Fruit fly (Drosophila melanogaster) whole organism, adult: ENCODE results near the gene CG12522.

Source experiments
- CG11617 ChIP-seq: fragments of 200-800 bp; sonication (Bioruptor generic); optimal IDR thresholded peaks from 2 replicates; lab custom pipeline; 2017; ENCODE audit warnings: mild to moderate bottlenecking, missing biosample characterization, missing genetic modification reagents, missing genetic modification characterization
- CG12768 ChIP-seq: fragments of 200-800 bp; sonication (Bioruptor generic); optimal IDR thresholded peaks from 2 replicates; lab custom pipeline; 2017; ENCODE audit warnings: missing biosample characterization, missing genetic modification characterization, mild to moderate bottlenecking, moderate library complexity, missing genetic modification reagents
- CG14711 ChIP-seq: fragments of 200-800 bp; sonication (Bioruptor generic); optimal IDR thresholded peaks from 2 replicates; lab custom pipeline; 2018; ENCODE audit warnings: missing biosample characterization, mild to moderate bottlenecking, missing genetic modification characterization, moderate library complexity
- CG1620 ChIP-seq: fragments of 200-800 bp; sonication (Bioruptor generic); optimal IDR thresholded peaks from 2 replicates; lab custom pipeline; 2016; ENCODE audit warnings: missing biosample characterization, missing genetic modification characterization
- CG33017 ChIP-seq: fragments of 200-800 bp; sonication (Bioruptor generic); optimal IDR thresholded peaks from 2 replicates; lab custom pipeline; 2018; ENCODE audit warnings: missing biosample characterization, mild to moderate bottlenecking, missing genetic modification characterization, moderate library complexity
- CG5204 ChIP-seq: fragments of 200-800 bp; sonication (Bioruptor generic); optimal IDR thresholded peaks from 2 replicates; lab custom pipeline; 2016; ENCODE audit warnings: missing biosample characterization, missing genetic modification characterization
- CG7045 ChIP-seq: fragments of 200-800 bp; sonication (Bioruptor generic); optimal IDR thresholded peaks from 2 replicates; lab custom pipeline; 2017; ENCODE audit warnings: missing biosample characterization, mild to moderate bottlenecking, missing genetic modification characterization
- CG7101 ChIP-seq: fragments of 200-800 bp; sonication (Bioruptor generic); optimal IDR thresholded peaks from 2 replicates; lab custom pipeline; 2018; ENCODE audit warnings: missing biosample characterization, mild to moderate bottlenecking, missing genetic modification characterization, moderate library complexity
- Clk ChIP-seq: fragments of 200-800 bp; sonication (Bioruptor generic); optimal IDR thresholded peaks from 2 replicates; lab custom pipeline; 2017; ENCODE audit warnings: missing biosample characterization, missing genetic modification characterization
- Crg-1 ChIP-seq: fragments of 200-800 bp; sonication (Bioruptor generic); optimal IDR thresholded peaks from 2 replicates; lab custom pipeline; 2016; ENCODE audit warnings: missing biosample characterization, missing genetic modification characterization
- Hr96 ChIP-seq: fragments of 200-800 bp; sonication (Bioruptor generic); optimal IDR thresholded peaks from 2 replicates; lab custom pipeline; 2016; ENCODE audit warnings: missing biosample characterization, missing genetic modification characterization
- Mnt ChIP-seq: fragments of 200-800 bp; sonication (Bioruptor generic); optimal IDR thresholded peaks from 2 replicates; lab custom pipeline; 2016; ENCODE audit warnings: missing biosample characterization, mild to moderate bottlenecking, missing genetic modification characterization
- bab1 ChIP-seq: fragments of 200-800 bp; sonication (Bioruptor generic); optimal IDR thresholded peaks from 3 replicates; lab custom pipeline; 2019; ENCODE audit warnings: missing biosample characterization, mild to moderate bottlenecking, missing genetic modification characterization, moderate library complexity
- cic ChIP-seq: fragments of 200-800 bp; sonication (Bioruptor generic); optimal IDR thresholded peaks from 2 replicates; lab custom pipeline; 2017; ENCODE audit warnings: missing biosample characterization, mild to moderate bottlenecking, missing genetic modification characterization, moderate library complexity
- cnc ChIP-seq, 2 experiments: fragments of >200 bp; optimal IDR thresholded peaks; 2 replicates each; lab custom pipeline; 2017
- kay ChIP-seq: fragments of 200-800 bp; sonication (Bioruptor generic); peaks from one replicate; lab custom pipeline; 2016; ENCODE audit warnings: missing biosample characterization, missing genetic modification characterization, borderline replicate concordance
- ovo ChIP-seq: fragments of 200-800 bp; sonication (Bioruptor generic); optimal IDR thresholded peaks from 2 replicates; lab custom pipeline; 2016; ENCODE audit warnings: missing biosample characterization, missing genetic modification characterization
- pad ChIP-seq: fragments of 200-800 bp; sonication (Bioruptor generic); optimal IDR thresholded peaks from 3 replicates; lab custom pipeline; 2017; ENCODE audit warnings: missing biosample characterization, missing genetic modification characterization, mild to moderate bottlenecking, moderate library complexity, missing genetic modification reagents
- tj ChIP-seq: fragments of 200-800 bp; sonication (Bioruptor generic); optimal IDR thresholded peaks from 3 replicates; lab custom pipeline; 2017; ENCODE audit warnings: missing biosample characterization, mild to moderate bottlenecking, missing genetic modification characterization, moderate library complexity
- toe ChIP-seq: fragments of 200-800 bp; sonication (Bioruptor generic); optimal IDR thresholded peaks from 2 replicates; lab custom pipeline; 2016; ENCODE audit warnings: missing biosample characterization, missing genetic modification characterization

Gene CG12522

DNA sequence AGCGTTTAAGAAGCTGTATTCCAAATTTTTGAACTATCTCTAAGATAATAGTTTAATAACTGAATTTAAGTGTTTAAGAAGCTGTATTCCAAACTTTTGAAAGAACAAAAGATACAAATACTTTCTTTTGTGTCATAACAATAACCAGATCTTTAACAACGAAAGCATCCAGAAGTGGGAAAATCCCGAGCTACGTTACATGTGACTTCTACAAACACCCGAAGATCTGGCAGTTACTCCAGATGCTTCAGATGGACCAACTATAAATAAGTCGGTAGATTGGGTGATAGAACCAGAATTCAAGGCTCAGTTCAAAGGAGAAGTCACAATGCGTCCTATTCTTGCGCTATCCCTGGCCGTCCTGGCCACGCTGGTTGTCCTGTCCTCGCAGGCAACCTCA, at the start of gene CG12522:
CG12522 (plus strand) TSS at position 301 of the 400 bp plus-strand sequence.
- TF ChIP-seq Clk (GFP tag; lab: Kevin White, UChicago) (no peak), toe (no peak), CG1620 (GFP tag; lab: Kevin White, UChicago) (no peak), CG33017 (tag; lab: Kevin White, UChicago) (no peak), CG12768 (GFP tag; lab: Kevin White, UChicago) (no peak), kay (GFP tag; lab: Kevin White, UChicago) (no peak), CG11617 (GFP tag; lab: Kevin White, UChicago) (no peak), pad (no peak)

DNA sequence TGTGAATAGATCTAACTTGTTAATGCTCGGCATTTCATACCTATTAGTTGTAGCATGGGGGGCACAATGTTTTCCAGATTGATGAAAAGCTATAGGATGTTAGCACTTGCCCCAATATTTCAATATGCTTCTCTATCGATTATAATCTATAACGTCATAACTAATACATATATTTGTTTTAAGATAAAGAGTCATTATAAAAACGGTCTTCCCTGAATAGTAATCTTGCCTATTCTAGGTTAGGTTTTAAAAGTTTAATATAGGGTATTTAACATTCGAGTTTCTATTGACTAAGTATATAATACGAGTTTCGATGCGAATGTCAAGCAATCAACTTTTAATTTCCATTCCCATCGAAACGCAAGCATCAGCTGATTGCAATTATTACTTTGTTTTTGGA, 46.8 kb upstream of the CG12522 start, which contains the start of the genes CG6321 and Blos2:
CG6321 (minus strand) TSS at position 25 of the 400 bp plus-strand sequence.
Blos2 (plus strand) TSS at position 372 of the 400 bp plus-strand sequence.
- peak; percentile 75 for TF ChIP-seq CG12768 (GFP tag; lab: Kevin White, UChicago)
- peak; percentile 83 for TF ChIP-seq CG7101 (tag; lab: Kevin White, UChicago)
- TF ChIP-seq CG14711 (tag; lab: Kevin White, UChicago), result peak; percentile 73
- TF ChIP-seq CG33017 (tag; lab: Kevin White, UChicago), result peak; percentile 87
- TF ChIP-seq bab1, result peak; percentile 90
- TF ChIP-seq Hr96 (GFP tag; lab: Kevin White, UChicago), result peak; percentile 56
- no peak for TF ChIP-seq ovo
- TF ChIP-seq toe, result no peak
- peak; percentile 65 for TF ChIP-seq Mnt (GFP tag; lab: Kevin White, UChicago)
- no peak for TF ChIP-seq CG5204 (GFP tag; lab: Kevin White, UChicago)
- TF ChIP-seq CG11617 (GFP tag; lab: Kevin White, UChicago), result peak; percentile 81
- TF ChIP-seq CG1620 (GFP tag; lab: Kevin White, UChicago), result peak; percentile 13
- peak; percentile 54 for TF ChIP-seq tj (GFP tag; lab: Kevin White, UChicago)
- no peak for TF ChIP-seq kay (GFP tag; lab: Kevin White, UChicago)
- TF ChIP-seq cnc (optimal IDR thresholded peaks at IDR 0.05; lab: Kevin White, UChicago), result no peak
- peak; percentile 12 for TF ChIP-seq Clk (GFP tag; lab: Kevin White, UChicago)
- peak; percentile 48 for TF ChIP-seq pad
- peak; percentile 6 for TF ChIP-seq cic (GFP tag; lab: Kevin White, UChicago)
- TF ChIP-seq Crg-1 (GFP tag; lab: Kevin White, UChicago), result peak; percentile 3
- TF ChIP-seq CG7045 (GFP tag; lab: Kevin White, UChicago), result peak; percentile 69

DNA sequence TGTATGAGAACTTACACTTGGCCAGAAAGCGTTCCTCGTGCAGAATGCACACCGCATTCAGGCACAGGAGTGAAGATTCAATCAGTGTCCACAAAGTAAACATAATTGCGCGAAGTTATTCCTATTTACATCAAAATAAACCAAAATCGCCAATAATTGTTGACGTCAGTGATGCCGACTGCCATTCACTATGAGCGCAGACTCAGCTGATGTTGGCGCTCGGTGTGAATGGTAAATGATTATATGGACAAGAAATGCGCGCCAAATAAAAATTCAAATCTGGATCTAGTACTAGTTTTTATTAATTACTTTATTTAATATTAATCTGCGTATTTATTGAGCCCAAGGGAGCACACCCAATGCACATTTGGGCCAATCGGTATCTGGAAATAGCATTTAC, 45.6 kb upstream of the CG12522 start, which contains the start of gene CG32069:
CG32069 (minus strand) TSS at position 174 of the 400 bp plus-strand sequence.
- TF ChIP-seq tj (GFP tag; lab: Kevin White, UChicago) (peak; percentile 11), CG12768 (GFP tag; lab: Kevin White, UChicago) (no peak), Mnt (GFP tag; lab: Kevin White, UChicago) (peak; percentile 1), bab1 (peak; percentile 19)

DNA sequence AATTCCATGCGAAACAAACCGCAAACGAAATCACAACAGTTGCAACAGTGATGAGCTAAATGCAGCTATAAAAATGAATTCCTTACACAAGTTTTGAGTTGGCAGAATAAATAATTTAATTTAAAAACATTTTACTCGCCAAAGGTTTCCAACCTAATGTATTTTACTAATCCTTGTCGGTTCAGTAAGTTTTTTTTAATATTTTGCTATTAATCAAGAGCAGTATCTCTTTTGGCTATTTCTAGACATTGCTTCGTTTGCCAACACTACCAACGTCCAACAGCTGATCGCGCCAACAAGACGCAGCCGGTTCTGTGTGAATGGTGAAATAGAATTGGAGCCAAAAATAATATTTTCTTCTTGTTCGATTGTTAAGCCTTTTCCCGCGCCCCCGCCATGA, 43.3 kb upstream of the CG12522 start, which contains the start of the genes CG32075, CG45101 and SuUR:
CG32075 (minus strand) TSS at position 253 of the 400 bp plus-strand sequence.
CG45101 (plus strand) TSS at position 303 of the 400 bp plus-strand sequence.
SuUR (plus strand) TSS at position 303 of the 400 bp plus-strand sequence.
- TF ChIP-seq bab1, result peak; percentile 90
- TF ChIP-seq toe, result peak; percentile 91
- TF ChIP-seq ovo, result peak; percentile 59
- no peak for TF ChIP-seq cic (GFP tag; lab: Kevin White, UChicago)
- peak; percentile 80 for TF ChIP-seq pad
- TF ChIP-seq CG7045 (GFP tag; lab: Kevin White, UChicago), result peak; percentile 71
- TF ChIP-seq CG14711 (tag; lab: Kevin White, UChicago), result peak; percentile 76
- TF ChIP-seq CG33017 (tag; lab: Kevin White, UChicago), result peak; percentile 70
- peak; percentile 85 for TF ChIP-seq CG12768 (GFP tag; lab: Kevin White, UChicago)
- no peak for TF ChIP-seq CG5204 (GFP tag; lab: Kevin White, UChicago)
- TF ChIP-seq kay (GFP tag; lab: Kevin White, UChicago), result no peak
- TF ChIP-seq CG7101 (tag; lab: Kevin White, UChicago), result peak; percentile 87
- peak; percentile 96 for TF ChIP-seq CG1620 (GFP tag; lab: Kevin White, UChicago)
- peak; percentile 92 for TF ChIP-seq Crg-1 (GFP tag; lab: Kevin White, UChicago)
- peak; percentile 89 for TF ChIP-seq Mnt (GFP tag; lab: Kevin White, UChicago)
- TF ChIP-seq cnc (optimal IDR thresholded peaks at IDR 0.05; lab: Kevin White, UChicago), result no peak
- peak; percentile 82 for TF ChIP-seq Clk (GFP tag; lab: Kevin White, UChicago)
- peak; percentile 71 for TF ChIP-seq tj (GFP tag; lab: Kevin White, UChicago)
- peak; percentile 85 for TF ChIP-seq CG11617 (GFP tag; lab: Kevin White, UChicago)
- TF ChIP-seq Hr96 (GFP tag; lab: Kevin White, UChicago), result no peak

DNA sequence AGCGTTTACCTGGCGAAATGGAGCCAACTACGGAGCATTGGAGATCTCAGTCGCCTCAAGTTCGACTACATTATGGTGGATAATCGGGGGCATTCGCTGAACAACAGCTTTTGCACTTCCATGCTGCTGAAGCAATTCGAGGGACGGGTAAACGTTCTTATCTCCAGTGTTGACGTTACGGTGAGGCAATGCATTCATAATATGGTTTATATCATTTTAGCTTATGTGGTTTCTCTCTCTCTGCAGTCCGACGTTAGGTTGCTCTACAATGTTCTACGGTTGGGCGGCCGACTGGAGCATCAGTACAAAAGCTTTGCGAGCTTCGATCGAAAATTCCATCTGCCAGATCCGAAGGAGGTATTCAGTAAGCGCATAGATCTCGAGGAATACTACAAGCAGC, 42.2 kb upstream of the CG12522 start:
- TF ChIP-seq cic (GFP tag; lab: Kevin White, UChicago) (peak; percentile 18), CG14711 (tag; lab: Kevin White, UChicago) (no peak)

DNA sequence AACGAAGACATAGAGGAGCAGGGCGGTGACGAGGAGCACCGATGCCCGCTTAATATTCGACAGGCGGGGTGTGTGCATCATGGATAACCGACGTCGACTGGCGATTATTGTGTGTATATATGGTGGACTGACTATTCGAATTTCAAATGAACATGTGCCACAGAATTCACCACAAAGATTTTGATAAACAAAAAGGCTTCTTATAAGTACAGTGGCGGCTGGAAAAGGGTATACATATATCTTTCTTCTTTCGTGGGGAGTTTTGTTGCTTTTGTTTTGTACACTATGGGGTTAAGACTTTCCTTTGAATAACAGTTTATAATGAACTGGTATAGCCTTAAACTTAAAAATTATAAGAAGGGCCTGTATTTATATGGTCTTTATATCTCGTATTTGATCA, 38.3 kb upstream of the CG12522 start, which contains the start of gene CG6310:
CG6310 (minus strand) TSS at position 101 of the 400 bp plus-strand sequence.
- peak; percentile 29 for TF ChIP-seq Mnt (GFP tag; lab: Kevin White, UChicago)
- TF ChIP-seq cnc (optimal IDR thresholded peaks at IDR 0.05; lab: Kevin White, UChicago), result no peak
- TF ChIP-seq Crg-1 (GFP tag; lab: Kevin White, UChicago), result no peak
- TF ChIP-seq toe, result no peak
